Worm (Caenorhabditis elegans) whole organism, L4/young adult: ENCODE results near the gene pqn-48.

ENCODE experiments used
- W03F9.2 ChIP-seq: fragments of 150-350 bp; optimal IDR thresholded peaks from 2 replicates; lab custom pipeline; 2014; ENCODE audit warnings: missing biosample characterization, missing genetic modification characterization
- him-1 ChIP-seq: sonication (generic microtip); optimal IDR thresholded peaks from 2 replicates; lab custom pipeline; 2016; ENCODE audit warnings: missing genotype, missing genetic modification reagents, missing genetic modification characterization, missing compliant biosample characterization

DNA sequence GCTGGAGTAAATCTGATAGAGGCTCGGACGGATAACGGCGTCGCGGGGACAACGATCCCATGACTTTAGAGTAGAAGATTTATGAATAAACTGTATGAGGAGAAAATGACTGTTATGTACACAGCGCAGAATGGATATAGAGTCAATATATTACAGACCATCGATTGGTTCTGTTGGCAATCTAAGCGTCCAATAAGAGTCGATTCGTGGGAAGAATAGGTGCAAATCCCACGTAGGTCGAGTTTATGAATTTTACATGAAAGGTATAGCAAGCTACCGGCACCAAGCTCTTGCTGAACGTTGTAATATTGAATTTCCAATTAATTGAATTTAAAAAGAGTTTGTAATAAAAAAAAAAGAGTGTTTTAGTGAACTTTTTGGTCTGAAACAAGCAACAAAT is 25.3 kb downstream of the pqn-48 start, which contains the start of gene fbxb-118:
- TF ChIP-seq him-1 (tag; lab: Kevin White, UChicago) (no peak), W03F9.2 (tag; lab: Kevin White, UChicago) (no peak)
